Worm (Caenorhabditis elegans) whole organism, L4/young adult: Measurements from ENCODE around the gene T07F12.2.

Experiments
- dao-5 ChIP-seq: sonication (generic microtip); optimal IDR thresholded peaks from 2 replicates; lab custom pipeline; 2016; ENCODE audit warnings: missing genotype, missing genetic modification characterization, moderate library complexity, missing compliant biosample characterization
- him-1 ChIP-seq: sonication (generic microtip); optimal IDR thresholded peaks from 2 replicates; lab custom pipeline; 2016; ENCODE audit warnings: missing genotype, missing genetic modification reagents, missing genetic modification characterization, missing compliant biosample characterization

DNA sequence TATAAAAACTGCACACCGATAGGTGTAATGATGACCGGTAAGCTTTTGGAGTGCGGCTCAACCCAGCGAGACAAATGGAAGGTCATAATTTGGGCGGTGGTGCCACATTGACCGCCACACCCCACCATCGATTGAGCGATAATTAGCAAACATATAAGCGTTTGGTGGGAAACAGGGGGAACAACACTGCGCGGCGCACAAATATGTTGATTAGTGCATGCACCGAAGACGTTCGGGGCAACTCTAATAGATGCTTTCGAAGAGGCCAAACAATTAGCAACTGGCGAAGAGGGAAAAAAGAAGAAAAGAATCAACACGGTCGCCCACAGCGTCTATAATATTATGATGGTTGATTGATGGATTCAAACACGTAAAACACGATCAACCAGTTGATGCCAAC, 8.7 kb upstream of the T07F12.2 start:
- TF ChIP-seq dao-5 (tag; lab: Kevin White, UChicago): no peak
- TF ChIP-seq him-1 (tag; lab: Kevin White, UChicago): no peak
